Worm (Caenorhabditis elegans) whole organism, L2 larva: ENCODE data around the gene F31F4.1.
A peak's percentile ranks its signal among the peaks of the same experiment; 100 is the strongest.

ENCODE experiments used
- blmp-1 ChIP-seq: sonication (generic microtip); optimal IDR thresholded peaks from 2 replicates; lab custom pipeline; 2017; ENCODE audit warnings: missing genetic modification characterization, mild to moderate bottlenecking, missing compliant biosample characterization, antibody characterized with exemption, moderate library complexity; ENCODE audit not compliant: insufficient read depth
- elt-1 ChIP-seq: fragments of 150-350 bp; optimal IDR thresholded peaks from 2 replicates; lab custom pipeline; 2014; ENCODE audit warnings: missing biosample characterization, missing genetic modification characterization
- fos-1 ChIP-seq: fragments of 150-350 bp; optimal IDR thresholded peaks from 2 replicates; lab custom pipeline; 2014; ENCODE audit warnings: missing biosample characterization, missing genetic modification characterization
- lin-13 ChIP-seq: fragments of 150-350 bp; optimal IDR thresholded peaks from 2 replicates; lab custom pipeline; 2014; ENCODE audit warnings: missing biosample characterization, missing genetic modification reagents, missing genetic modification characterization
- lin-39 ChIP-seq: fragments of 150-350 bp; optimal IDR thresholded peaks from 2 replicates; lab custom pipeline; 2014; ENCODE audit warnings: missing biosample characterization, missing genetic modification reagents, missing genetic modification characterization
- nhr-11 ChIP-seq: fragments of 150-350 bp; optimal IDR thresholded peaks from 2 replicates; lab custom pipeline; 2014; ENCODE audit warnings: missing biosample characterization, missing genetic modification characterization
- nhr-12 ChIP-seq: fragments of 150-350 bp; optimal IDR thresholded peaks from 2 replicates; lab custom pipeline; 2014; ENCODE audit warnings: missing biosample characterization, missing genetic modification characterization
- nhr-23 ChIP-seq: fragments of 150-350 bp; optimal IDR thresholded peaks from 2 replicates; lab custom pipeline; 2014; ENCODE audit warnings: missing biosample characterization, missing genetic modification reagents, missing genetic modification characterization
- nhr-25 ChIP-seq: fragments of 150-350 bp; sonication (generic microtip); optimal IDR thresholded peaks from 3 replicates; lab custom pipeline; 2014; ENCODE audit warnings: missing biosample characterization, missing genetic modification characterization
- sma-9 ChIP-seq, 2 experiments: fragments of 150-350 bp in 1 of 2; sonication (generic microtip) in 1 of 2; optimal IDR thresholded peaks; 2 replicates each; lab custom pipeline; 2014 to 2016; ENCODE audit warnings: missing genetic modification characterization in 2 of 2, mild to moderate bottlenecking in 1 of 2, missing biosample characterization in 1 of 2, missing compliant biosample characterization in 1 of 2, missing genetic modification reagents in 1 of 2, moderate library complexity in 1 of 2
- snpc-4 ChIP-seq: fragments of 150-350 bp; optimal IDR thresholded peaks from 2 replicates; lab custom pipeline; 2014; ENCODE audit warnings: missing biosample characterization, missing genetic modification characterization
- unc-55 ChIP-seq: fragments of 150-350 bp; sonication (generic microtip); optimal IDR thresholded peaks from 3 replicates; lab custom pipeline; 2014; ENCODE audit warnings: missing biosample characterization, missing genetic modification reagents, missing genetic modification characterization
- unc-62 ChIP-seq: fragments of 150-350 bp; optimal IDR thresholded peaks from 2 replicates; lab custom pipeline; 2014; ENCODE audit warnings: missing biosample characterization, missing genetic modification reagents, missing genetic modification characterization
- zag-1 ChIP-seq: fragments of 150-350 bp; optimal IDR thresholded peaks from 2 replicates; lab custom pipeline; 2014; ENCODE audit warnings: missing biosample characterization, missing genetic modification characterization

- no peak for TF ChIP-seq nhr-23 (tag; lab: Kevin White, UChicago)
- no peak for TF ChIP-seq lin-13
- TF ChIP-seq unc-62 (GFP tag; lab: Kevin White, UChicago) = no peak
- peak; percentile 25 for TF ChIP-seq nhr-25 (tag; lab: Kevin White, UChicago)
- no peak for TF ChIP-seq unc-55
- no peak for TF ChIP-seq blmp-1
- TF ChIP-seq sma-9 (GFP tag; optimal IDR thresholded peaks at IDR 0.05; lab: Kevin White, UChicago) = peak; percentile 9
- TF ChIP-seq sma-9 (tag; optimal IDR thresholded peaks at IDR 0.05; lab: Kevin White, UChicago) = no peak
- TF ChIP-seq nhr-11 (tag; lab: Kevin White, UChicago) = no peak
- no peak for TF ChIP-seq zag-1
- peak; percentile 74 for TF ChIP-seq snpc-4 (tag; lab: Kevin White, UChicago)
- TF ChIP-seq elt-1 (tag; lab: Kevin White, UChicago) = no peak
- TF ChIP-seq nhr-12 (tag; lab: Kevin White, UChicago) = no peak
- peak; percentile 44 for TF ChIP-seq fos-1
- no peak for TF ChIP-seq lin-39 (tag; lab: Kevin White, UChicago)
Measured at ce11 chrV:635630-636029, 48.2 kb upstream of the F31F4.1 start.
